Fruit fly (Drosophila melanogaster) whole organism, embryonic: Measurements from ENCODE around the gene CG45002.

Experiments used
- B-H2 ChIP-seq: fragments of 200-800 bp; sonication (Bioruptor generic); optimal IDR thresholded peaks from 2 replicates; lab custom pipeline; 2018; ENCODE audit warnings: missing biosample characterization, mild to moderate bottlenecking, missing genetic modification characterization
- CG10979 ChIP-seq: fragments of 200-800 bp; sonication (Bioruptor generic); optimal IDR thresholded peaks from 2 replicates; lab custom pipeline; 2018; ENCODE audit warnings: missing biosample characterization, mild to moderate bottlenecking, missing genetic modification characterization, moderate library complexity
- CG12391 ChIP-seq: fragments of 200-800 bp; sonication (Bioruptor generic); optimal IDR thresholded peaks from 3 replicates; lab custom pipeline; 2018; ENCODE audit warnings: missing biosample characterization, mild to moderate bottlenecking, missing genetic modification characterization, moderate library complexity
- CG13424 ChIP-seq: fragments of 200-800 bp; sonication (Bioruptor generic); optimal IDR thresholded peaks from 2 replicates; lab custom pipeline; 2019; ENCODE audit warnings: missing biosample characterization, mild to moderate bottlenecking, missing genetic modification characterization, moderate library complexity
- CG15073 ChIP-seq: fragments of 200-800 bp; sonication (Bioruptor generic); optimal IDR thresholded peaks from 2 replicates; lab custom pipeline; 2016; ENCODE audit warnings: missing biosample characterization, missing genetic modification characterization
- CG6654 ChIP-seq: fragments of 200-800 bp; sonication (Bioruptor generic); optimal IDR thresholded peaks from 2 replicates; lab custom pipeline; 2017; ENCODE audit warnings: missing biosample characterization, mild to moderate bottlenecking, missing genetic modification characterization
- CG6689 ChIP-seq: fragments of 200-800 bp; sonication (Bioruptor generic); IDR thresholded peaks from 2 replicates; pipeline ENCODE4 v1.3.6; 2022; ENCODE audit warnings: missing biosample characterization, missing genetic modification characterization
- Camta ChIP-seq: fragments of 200-800 bp; sonication (Bioruptor generic); optimal IDR thresholded peaks from 2 replicates; lab custom pipeline; 2016; ENCODE audit warnings: missing biosample characterization, missing genetic modification characterization
- Ravus ChIP-seq: fragments of 200-800 bp; sonication (Bioruptor generic); IDR thresholded peaks from 2 replicates; pipeline ENCODE4 v1.3.6; 2022; ENCODE audit warnings: missing biosample characterization, missing genetic modification characterization
- dan ChIP-seq: fragments of 200-800 bp; sonication (Bioruptor generic); IDR thresholded peaks from 2 replicates; pipeline ENCODE4 v1.3.6; 2022; ENCODE audit warnings: missing biosample characterization, missing genetic modification characterization
- jumu ChIP-seq: fragments of 200-800 bp; sonication (Bioruptor generic); optimal IDR thresholded peaks from 3 replicates; lab custom pipeline; 2016; ENCODE audit warnings: missing biosample characterization, missing genetic modification characterization
- lov ChIP-seq, 2 experiments: fragments of 200-800 bp in 1 of 2; fragments of >200 bp in 1 of 2; sonication (Bioruptor generic) in 1 of 2; IDR thresholded peaks in 1 of 2; optimal IDR thresholded peaks in 1 of 2; 2 replicates in 1 of 2; 3 replicates in 1 of 2; pipeline versions ENCODE4 v1.3.6 to Lab custom; 2017 to 2022; ENCODE audit warnings: missing biosample characterization in 1 of 2, missing genetic modification characterization in 1 of 2

DNA sequence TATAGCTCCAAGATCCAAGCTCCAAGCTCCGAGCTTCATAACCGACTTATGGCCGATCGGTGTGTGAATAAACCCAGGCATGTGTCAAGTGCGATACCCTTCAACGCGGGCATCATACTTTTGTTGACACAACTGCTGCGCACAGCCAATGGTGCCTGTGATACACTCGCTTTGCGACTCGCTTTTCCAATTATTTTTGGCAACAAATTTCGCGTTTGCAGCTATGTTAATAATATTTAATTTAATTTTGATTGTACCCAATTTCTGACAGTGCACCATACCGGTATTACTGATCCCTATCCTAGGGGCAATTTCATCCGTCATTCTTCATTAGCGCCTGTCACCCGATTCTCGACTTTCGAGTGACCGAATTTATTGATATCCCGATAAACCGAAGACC lies 143.0 kb downstream of the CG45002 start:
- no peak for TF ChIP-seq CG10979 (tag; lab: Kevin White, UChicago)
- no peak for TF ChIP-seq Camta (GFP tag; lab: Kevin White, UChicago)
- no peak for TF ChIP-seq CG6654
- TF ChIP-seq jumu = no peak
- no peak for TF ChIP-seq CG13424 (tag; lab: Kevin White, UChicago)
- no peak for TF ChIP-seq lov (optimal IDR thresholded peaks at IDR 0.05; lab: Kevin White, UChicago)
- no peak for TF ChIP-seq lov (GFP tag; IDR thresholded peaks at IDR 0.05; lab: Robert Waterston, UW)
- TF ChIP-seq Ravus = no peak
- no peak for TF ChIP-seq CG12391 (tag; lab: Kevin White, UChicago)
- no peak for TF ChIP-seq B-H2 (GFP tag; lab: Kevin White, UChicago)
- TF ChIP-seq CG6689 (GFP tag; lab: Robert Waterston, UW) = no peak
- no peak for TF ChIP-seq dan (GFP tag; lab: Robert Waterston, UW)
- TF ChIP-seq CG15073 (GFP tag; lab: Kevin White, UChicago) = no peak
